Worm (Caenorhabditis elegans) whole organism, late embryonic: Measurements from ENCODE around the gene T02D1.4.

Experiments
- C08G9.2 ChIP-seq: sonication (generic microtip); optimal IDR thresholded peaks from 2 replicates; lab custom pipeline; 2016; ENCODE audit warnings: mild to moderate bottlenecking, missing genetic modification characterization, moderate library complexity, missing compliant biosample characterization
- C38D4.7 ChIP-seq: fragments of 200-800 bp; sonication (Bioruptor generic); optimal IDR thresholded peaks from 2 replicates; lab custom pipeline; 2018; ENCODE audit warnings: mild to moderate bottlenecking, missing genetic modification characterization, moderate library complexity, missing compliant biosample characterization
- F13H6.1 ChIP-seq: sonication (generic microtip); optimal IDR thresholded peaks from 2 replicates; lab custom pipeline; 2016; ENCODE audit warnings: missing genetic modification characterization, missing compliant biosample characterization
- K02D7.2 ChIP-seq: sonication (generic microtip); optimal IDR thresholded peaks from 2 replicates; lab custom pipeline; 2017; ENCODE audit warnings: mild to moderate bottlenecking, missing genetic modification characterization, missing compliant biosample characterization
- K09A11.1 ChIP-seq: sonication (generic microtip); optimal IDR thresholded peaks from 2 replicates; lab custom pipeline; 2017; ENCODE audit warnings: antibody characterized with exemption, mild to moderate bottlenecking, missing genetic modification characterization, missing compliant biosample characterization; ENCODE audit not compliant: insufficient read depth
- Y22D7AL.16 ChIP-seq: sonication (generic microtip); optimal IDR thresholded peaks from 2 replicates; lab custom pipeline; 2016; ENCODE audit warnings: missing genetic modification characterization, missing compliant biosample characterization
- ama-1 ChIP-seq: fragments of 150-350 bp; optimal IDR thresholded peaks from 2 replicates; lab custom pipeline; 2014
- ceh-14 ChIP-seq: sonication (generic microtip); optimal IDR thresholded peaks from 2 replicates; lab custom pipeline; 2016; ENCODE audit warnings: missing genotype, missing genetic modification characterization, missing compliant biosample characterization
- ceh-18 ChIP-seq: sonication (generic microtip); optimal IDR thresholded peaks from 2 replicates; lab custom pipeline; 2016; ENCODE audit warnings: missing genetic modification characterization, missing compliant biosample characterization
- ceh-19 ChIP-seq: fragments of 200-800 bp; sonication (Bioruptor generic); optimal IDR thresholded peaks from 2 replicates; lab custom pipeline; 2018; ENCODE audit warnings: mild to moderate bottlenecking, missing genetic modification characterization, missing compliant biosample characterization
- ceh-2 ChIP-seq: sonication (generic microtip); optimal IDR thresholded peaks from 2 replicates; lab custom pipeline; 2016; ENCODE audit warnings: missing genotype, missing genetic modification characterization, missing compliant biosample characterization
- ceh-24 ChIP-seq: sonication (generic microtip); optimal IDR thresholded peaks from 2 replicates; lab custom pipeline; 2016; ENCODE audit warnings: mild to moderate bottlenecking, missing genetic modification characterization, missing compliant biosample characterization
- ceh-45 ChIP-seq: fragments of 200-800 bp; sonication (Bioruptor generic); IDR thresholded peaks from 2 replicates; pipeline ENCODE4 v1.3.6; 2022; ENCODE audit warnings: missing genetic modification reagents, missing genetic modification characterization, missing compliant biosample characterization
- ceh-6 ChIP-seq: fragments of 200-800 bp; sonication (Bioruptor generic); optimal IDR thresholded peaks from 2 replicates; lab custom pipeline; 2018; ENCODE audit warnings: mild to moderate bottlenecking, missing genetic modification characterization, missing compliant biosample characterization
- dve-1 ChIP-seq: sonication (generic microtip); optimal IDR thresholded peaks from 2 replicates; lab custom pipeline; 2017; ENCODE audit warnings: antibody characterized with exemption, mild to moderate bottlenecking, missing genetic modification characterization, missing compliant biosample characterization
- elt-2 ChIP-seq: sonication (generic microtip); optimal IDR thresholded peaks from 2 replicates; lab custom pipeline; 2016; ENCODE audit warnings: missing genetic modification reagents, missing genetic modification characterization, missing compliant biosample characterization
- eyg-1 ChIP-seq: sonication (generic microtip); optimal IDR thresholded peaks from 2 replicates; lab custom pipeline; 2016; ENCODE audit warnings: missing genotype, missing genetic modification characterization, missing compliant biosample characterization
- fax-1 ChIP-seq: sonication (generic microtip); optimal IDR thresholded peaks from 2 replicates; lab custom pipeline; 2016; ENCODE audit warnings: missing genotype, missing genetic modification characterization, missing compliant biosample characterization
- fkh-6 ChIP-seq: sonication (generic microtip); optimal IDR thresholded peaks from 2 replicates; lab custom pipeline; 2016; ENCODE audit warnings: missing genetic modification characterization, missing compliant biosample characterization
- hlh-30 ChIP-seq: sonication (generic microtip); optimal IDR thresholded peaks from 2 replicates; lab custom pipeline; 2017; ENCODE audit warnings: antibody characterized with exemption, missing genetic modification characterization, missing compliant biosample characterization; ENCODE audit not compliant: insufficient read depth
- lim-6 ChIP-seq: sonication (generic microtip); optimal IDR thresholded peaks from 2 replicates; lab custom pipeline; 2016; ENCODE audit warnings: missing genetic modification characterization, missing compliant biosample characterization
- madf-2 ChIP-seq: sonication (generic microtip); optimal IDR thresholded peaks from 2 replicates; lab custom pipeline; 2017; ENCODE audit warnings: missing genetic modification characterization, missing compliant biosample characterization
- mec-3 ChIP-seq: sonication (generic microtip); optimal IDR thresholded peaks from 2 replicates; lab custom pipeline; 2016; ENCODE audit warnings: borderline replicate concordance, missing genetic modification characterization, missing compliant biosample characterization
- nhr-11 ChIP-seq: fragments of 150-350 bp; optimal IDR thresholded peaks from 2 replicates; lab custom pipeline; 2014; ENCODE audit warnings: missing biosample characterization, missing genetic modification characterization
- pag-3 ChIP-seq: sonication (generic microtip); optimal IDR thresholded peaks from 2 replicates; lab custom pipeline; 2016; ENCODE audit warnings: missing compliant biosample characterization, missing genetic modification characterization, borderline replicate concordance
- pax-1 ChIP-seq: fragments of 150-350 bp; optimal IDR thresholded peaks from 2 replicates; lab custom pipeline; 2014; ENCODE audit warnings: missing biosample characterization, missing genetic modification characterization
- pha-2 ChIP-seq: sonication (generic microtip); optimal IDR thresholded peaks from 2 replicates; lab custom pipeline; 2017; ENCODE audit warnings: mild to moderate bottlenecking, missing genetic modification characterization, missing compliant biosample characterization
- pha-4 ChIP-seq: fragments of 150-350 bp; optimal IDR thresholded peaks from 2 replicates; lab custom pipeline; 2018; ENCODE audit warnings: missing biosample characterization, missing genetic modification reagents, missing genetic modification characterization
- pqm-1 ChIP-seq: sonication (generic microtip); optimal IDR thresholded peaks from 2 replicates; lab custom pipeline; 2016; ENCODE audit warnings: missing genetic modification characterization, missing compliant biosample characterization
- ref-2 ChIP-seq: sonication (generic microtip); optimal IDR thresholded peaks from 2 replicates; lab custom pipeline; 2016; ENCODE audit warnings: missing genetic modification characterization, missing compliant biosample characterization
- sox-2 ChIP-seq: fragments of 200-800 bp; sonication (Bioruptor generic); IDR thresholded peaks from 2 replicates; pipeline ENCODE4 v1.3.6; 2022; ENCODE audit warnings: missing genetic modification reagents, missing genetic modification characterization, missing compliant biosample characterization
- tbx-2 ChIP-seq: sonication (generic microtip); optimal IDR thresholded peaks from 2 replicates; lab custom pipeline; 2016; ENCODE audit warnings: missing genetic modification characterization, missing compliant biosample characterization
- unc-3 ChIP-seq, 2 experiments: fragments of 200-800 bp in 1 of 2; sonication (Bioruptor generic) in 1 of 2; sonication (generic microtip) in 1 of 2; conservative IDR thresholded peaks in 1 of 2; optimal IDR thresholded peaks in 1 of 2; 2 replicates each; pipeline versions ENCODE4 v1.3.6 to Lab custom; 2016 to 2022; ENCODE audit warnings: missing compliant biosample characterization in 2 of 2, missing genetic modification characterization in 2 of 2, missing genetic modification reagents in 1 of 2
- ztf-16 ChIP-seq: sonication (generic microtip); optimal IDR thresholded peaks from 2 replicates; lab custom pipeline; 2017; ENCODE audit warnings: missing genetic modification characterization, missing compliant biosample characterization

Gene T02D1.4

DNA sequence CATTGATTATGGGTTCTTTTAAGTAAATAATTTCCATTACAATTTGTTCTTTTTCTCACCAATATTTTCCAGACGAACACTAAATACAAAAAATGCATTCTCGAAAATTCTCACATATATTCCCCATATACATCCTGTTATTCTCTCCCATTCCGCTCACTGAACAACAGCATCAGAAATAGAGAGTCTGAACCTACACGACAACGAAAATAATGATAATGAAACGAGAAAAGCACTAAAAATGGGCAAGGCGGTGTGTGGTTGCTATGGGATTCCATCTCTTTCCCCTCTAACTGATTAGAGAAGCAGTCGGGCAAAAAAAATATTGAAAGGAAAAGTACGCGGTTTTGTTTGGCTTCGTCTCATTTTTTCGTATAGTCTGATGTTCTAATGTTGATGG, 16.5 kb upstream of the T02D1.4 start, which contains the start of gene C30H6.12:
TSS of gene C30H6.12 (plus strand) at position 301 of the 400 bp plus-strand sequence.
- TF ChIP-seq C38D4.7 (no peak), ztf-16 (tag; lab: Kevin White, UChicago) (no peak), pag-3 (tag; lab: Kevin White, UChicago) (no peak), lim-6 (tag; lab: Kevin White, UChicago) (no peak), pha-2 (tag; lab: Kevin White, UChicago) (no peak), madf-2 (no peak), ceh-45 (GFP tag; lab: Robert Waterston, UW) (no peak)
- TF ChIP-seq, all 69 proteins: peak for 0

DNA sequence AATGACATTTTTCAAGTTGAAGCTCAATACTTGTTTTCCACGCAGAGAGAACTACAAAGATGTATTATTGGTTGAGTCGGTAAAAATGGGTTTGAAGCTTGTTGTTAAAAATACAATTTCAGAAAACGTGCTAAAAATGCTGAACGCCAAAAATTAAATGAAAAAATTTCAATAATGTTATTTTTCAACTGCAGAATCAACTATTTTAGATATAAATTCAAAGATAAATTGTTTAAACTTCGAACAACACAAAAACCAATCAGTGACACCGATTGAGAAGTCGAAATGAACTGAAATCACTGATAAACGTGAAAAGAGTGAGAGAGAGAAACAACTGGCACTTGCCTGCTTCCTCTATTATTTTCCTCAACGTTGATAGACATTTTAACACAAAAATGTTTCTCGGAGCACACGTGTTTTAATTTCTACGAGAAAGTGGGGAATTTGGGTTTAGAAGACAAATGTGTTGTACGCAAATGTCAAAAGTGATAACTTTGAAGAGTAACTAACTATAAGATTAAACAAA, 12.1 kb upstream of the T02D1.4 start, which contains the start of gene T02D1.8:
TSS of gene T02D1.8 (minus strand) at position 51 of the 526 bp plus-strand sequence.
- TF ChIP-seq fax-1 (no peak), mec-3 (tag; lab: Kevin White, UChicago) (no peak), ztf-16 (tag; lab: Kevin White, UChicago) (no peak), K02D7.2 (tag; lab: Kevin White, UChicago) (no peak), ceh-19 (GFP tag; lab: Kevin White, UChicago) (no peak), tbx-2 (tag; lab: Kevin White, UChicago) (no peak), pax-1 (no peak), pha-4 (no peak), unc-3 (GFP tag; conservative IDR thresholded peaks at IDR 0.05; lab: Robert Waterston, UW) (no peak), unc-3 (tag; optimal IDR thresholded peaks at IDR 0.05; lab: Kevin White, UChicago) (no peak)

DNA sequence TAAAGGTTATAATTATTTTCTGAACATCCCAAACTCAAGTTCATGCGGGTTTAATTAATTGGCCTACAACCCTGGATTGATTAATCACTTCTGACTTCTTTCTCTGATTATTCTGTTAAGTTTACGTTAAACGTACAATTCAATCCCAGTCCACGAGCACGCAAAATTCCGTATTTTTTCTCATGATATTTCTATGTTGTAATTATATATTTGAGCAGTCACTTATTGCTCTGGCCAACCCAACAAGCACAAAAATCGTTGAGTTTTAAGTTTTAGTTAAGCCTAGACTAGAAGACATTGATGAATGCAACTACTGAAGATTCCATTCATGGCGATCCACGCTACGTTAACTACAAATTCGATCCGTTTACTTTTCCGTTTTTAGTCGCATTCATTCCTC, 3.6 kb upstream of the T02D1.4 start, which contains the start of gene sru-15:
TSS of gene sru-15 (plus strand) at position 301 of the 400 bp plus-strand sequence.
- TF ChIP-seq pha-4 (no peak), ama-1 (no peak), eyg-1 (tag; lab: Kevin White, UChicago) (no peak), hlh-30 (tag; lab: Kevin White, UChicago) (no peak), ceh-6 (GFP tag; lab: Kevin White, UChicago) (no peak), ceh-14 (no peak)

DNA sequence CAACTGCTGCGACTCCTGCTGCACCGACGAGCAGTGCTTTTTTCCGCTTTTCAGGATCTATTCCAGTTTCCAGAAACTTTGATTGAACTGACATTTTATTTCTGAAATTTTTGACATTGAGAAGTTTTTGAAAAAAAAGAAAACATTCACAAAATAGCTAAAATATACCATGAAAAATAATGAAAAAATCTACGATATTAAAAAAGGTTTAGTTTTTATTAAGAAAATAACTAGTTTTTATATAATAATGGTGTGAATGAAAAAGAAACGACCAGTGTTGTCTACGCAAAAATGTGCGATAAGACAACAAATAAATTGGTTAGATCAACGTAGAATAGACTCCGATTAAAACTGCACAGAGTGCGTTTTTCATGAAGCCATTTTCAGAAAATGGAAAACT, 6.0 kb downstream of the T02D1.4 start, which contains the start of gene pmp-4:
TSS of gene pmp-4 (minus strand) at position 101 of the 400 bp plus-strand sequence.
- TF ChIP-seq F13H6.1 = no peak
- TF ChIP-seq ceh-19 (GFP tag; lab: Kevin White, UChicago) = no peak
- no peak for TF ChIP-seq C38D4.7
- TF ChIP-seq dve-1 (tag; lab: Kevin White, UChicago) = no peak
- TF ChIP-seq K09A11.1 (tag; lab: Kevin White, UChicago) = no peak
- no peak for TF ChIP-seq unc-3 (GFP tag; conservative IDR thresholded peaks at IDR 0.05; lab: Robert Waterston, UW)
- TF ChIP-seq unc-3 (tag; optimal IDR thresholded peaks at IDR 0.05; lab: Kevin White, UChicago) = no peak
- no peak for TF ChIP-seq ref-2 (tag; lab: Kevin White, UChicago)
- no peak for TF ChIP-seq nhr-11 (tag; lab: Kevin White, UChicago)
- no peak for TF ChIP-seq pqm-1
- TF ChIP-seq madf-2 = no peak
- TF ChIP-seq ceh-2 (tag; lab: Kevin White, UChicago) = no peak
- no peak for TF ChIP-seq tbx-2 (tag; lab: Kevin White, UChicago)
- TF ChIP-seq ceh-18 (tag; lab: Kevin White, UChicago) = no peak
- no peak for TF ChIP-seq mec-3 (tag; lab: Kevin White, UChicago)
- no peak for TF ChIP-seq ztf-16 (tag; lab: Kevin White, UChicago)
- no peak for TF ChIP-seq sox-2
- no peak for TF ChIP-seq C08G9.2 (tag; lab: Kevin White, UChicago)
- no peak for TF ChIP-seq Y22D7AL.16
- TF ChIP-seq fkh-6 (tag; lab: Kevin White, UChicago) = no peak

DNA sequence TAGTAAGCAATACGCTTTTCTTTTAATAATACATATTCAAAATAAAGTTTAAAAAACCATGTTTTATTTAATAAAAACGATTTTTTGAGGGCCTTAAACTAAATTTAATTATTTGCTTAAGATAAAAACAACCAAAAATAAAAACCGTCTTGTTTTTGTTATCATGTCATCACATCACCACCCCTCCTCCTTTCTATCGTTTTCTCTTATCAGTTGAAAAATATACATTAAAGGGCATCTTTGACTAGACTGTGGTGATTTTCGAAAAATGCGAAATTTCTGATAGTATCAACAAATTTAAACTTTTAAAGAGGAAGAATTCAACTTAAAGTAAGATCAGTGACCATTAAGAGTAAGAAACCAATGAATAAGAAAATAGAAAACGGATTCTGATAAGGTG, 6.6 kb downstream of the T02D1.4 start:
- TF ChIP-seq elt-2 (tag; lab: Kevin White, UChicago) (peak; percentile 82), ceh-24 (no peak)
- TF ChIP-seq, all 69 proteins: peak for 1
